Worm (Caenorhabditis elegans) whole organism, young adult: Measurements from ENCODE around the gene srv-3.

Experiments
- C06A6.2 ChIP-seq: fragments of 200-800 bp; sonication (Bioruptor generic); conservative IDR thresholded peaks from 2 replicates; pipeline ENCODE4 v1.3.6; 2022; ENCODE audit warnings: missing genetic modification characterization, missing compliant biosample characterization
- C17E4.6 ChIP-seq: fragments of 200-800 bp; sonication (Bioruptor generic); IDR thresholded peaks from 2 replicates; pipeline ENCODE4 v1.3.6; 2022; ENCODE audit warnings: missing genetic modification reagents, missing genetic modification characterization, missing compliant biosample characterization
- F10E7.11 ChIP-seq: sonication (generic microtip); optimal IDR thresholded peaks from 2 replicates; lab custom pipeline; 2017; ENCODE audit warnings: mild to moderate bottlenecking, missing genetic modification characterization, moderate library complexity, missing compliant biosample characterization
- F22D6.2 ChIP-seq: sonication (generic microtip); optimal IDR thresholded peaks from 2 replicates; lab custom pipeline; 2016; ENCODE audit warnings: mild to moderate bottlenecking, missing genetic modification characterization, missing compliant biosample characterization
- F33H1.4 ChIP-seq: fragments of 200-800 bp; sonication (Bioruptor generic); IDR thresholded peaks from 2 replicates; pipeline ENCODE4 v1.3.6; 2022; ENCODE audit warnings: missing genetic modification reagents, missing genetic modification characterization, missing compliant biosample characterization
- F49E8.2 ChIP-seq: sonication (generic microtip); optimal IDR thresholded peaks from 3 replicates; lab custom pipeline; 2017; ENCODE audit warnings: missing genetic modification characterization, mild to moderate bottlenecking, missing compliant biosample characterization, antibody characterized with exemption, moderate library complexity; ENCODE audit not compliant: insufficient read depth
- F52B5.7 ChIP-seq: sonication (generic microtip); optimal IDR thresholded peaks from 2 replicates; lab custom pipeline; 2016; ENCODE audit warnings: mild to moderate bottlenecking, missing genetic modification characterization, missing compliant biosample characterization
- K12H6.12 ChIP-seq: fragments of 200-800 bp; sonication (Bioruptor generic); optimal IDR thresholded peaks from 2 replicates; lab custom pipeline; 2018; ENCODE audit warnings: mild to moderate bottlenecking, missing genetic modification characterization, missing compliant biosample characterization
- T07F8.4 ChIP-seq: sonication (generic microtip); optimal IDR thresholded peaks from 2 replicates; lab custom pipeline; 2016; ENCODE audit warnings: mild to moderate bottlenecking, missing genetic modification characterization, moderate library complexity, missing compliant biosample characterization
- Y53F4B.3 ChIP-seq: fragments of 200-800 bp; sonication (Bioruptor generic); IDR thresholded peaks from 2 replicates; pipeline ENCODE4 v1.3.6; 2022; ENCODE audit warnings: missing genetic modification reagents, missing genetic modification characterization, missing compliant biosample characterization
- Y53G8AR.9 ChIP-seq: fragments of 200-800 bp; sonication (Bioruptor generic); conservative IDR thresholded peaks from 2 replicates; pipeline ENCODE4 v1.3.6; 2022; ENCODE audit warnings: missing genetic modification reagents, missing genetic modification characterization, missing compliant biosample characterization
- Y56A3A.18 ChIP-seq: fragments of 200-800 bp; sonication (Bioruptor generic); IDR thresholded peaks from 2 replicates; pipeline ENCODE4 v1.3.6; 2022; ENCODE audit warnings: missing genetic modification reagents, missing genetic modification characterization, missing compliant biosample characterization
- ZK185.1 ChIP-seq: sonication (generic microtip); optimal IDR thresholded peaks from 2 replicates; lab custom pipeline; 2016; ENCODE audit warnings: mild to moderate bottlenecking, missing genetic modification characterization, missing compliant biosample characterization; ENCODE audit not compliant: poor library complexity, severe bottlenecking
- aptf-3 ChIP-seq: fragments of 200-800 bp; sonication (Bioruptor generic); IDR thresholded peaks from 2 replicates; pipeline ENCODE4 v1.3.6; 2022; ENCODE audit warnings: missing genetic modification characterization, missing compliant biosample characterization
- athp-1 ChIP-seq: sonication (generic microtip); optimal IDR thresholded peaks from 2 replicates; lab custom pipeline; 2017; ENCODE audit warnings: mild to moderate bottlenecking, missing genetic modification characterization, missing compliant biosample characterization
- attf-5 ChIP-seq: fragments of 200-800 bp; sonication (Bioruptor generic); optimal IDR thresholded peaks from 2 replicates; lab custom pipeline; 2018; ENCODE audit warnings: mild to moderate bottlenecking, missing genetic modification characterization, missing compliant biosample characterization
- cebp-2 ChIP-seq: fragments of 200-800 bp; sonication (Bioruptor generic); IDR thresholded peaks from 2 replicates; pipeline ENCODE4 v1.3.6; 2022; ENCODE audit warnings: missing genetic modification characterization, missing compliant biosample characterization
- ceh-40 ChIP-seq: fragments of 200-800 bp; sonication (Bioruptor generic); IDR thresholded peaks from 2 replicates; pipeline ENCODE4 v1.3.6; 2022; ENCODE audit warnings: missing genetic modification characterization, missing compliant biosample characterization
- chd-7 ChIP-seq: sonication (generic microtip); optimal IDR thresholded peaks from 2 replicates; lab custom pipeline; 2016; ENCODE audit warnings: mild to moderate bottlenecking, missing genetic modification characterization, moderate library complexity, missing compliant biosample characterization
- die-1 ChIP-seq: sonication (generic microtip); optimal IDR thresholded peaks from 2 replicates; lab custom pipeline; 2016; ENCODE audit warnings: missing genotype, mild to moderate bottlenecking, missing genetic modification characterization, missing compliant biosample characterization
- dox-1 ChIP-seq: fragments of 200-800 bp; sonication (Bioruptor generic); IDR thresholded peaks from 2 replicates; pipeline ENCODE4 v1.3.6; 2022; ENCODE audit warnings: missing genetic modification reagents, missing genetic modification characterization, missing compliant biosample characterization
- dpff-1 ChIP-seq: sonication (generic microtip); optimal IDR thresholded peaks from 2 replicates; lab custom pipeline; 2017; ENCODE audit warnings: mild to moderate bottlenecking, missing genetic modification characterization, missing compliant biosample characterization
- dpl-1 ChIP-seq: fragments of 150-350 bp; optimal IDR thresholded peaks from 2 replicates; lab custom pipeline; 2014; ENCODE audit warnings: missing biosample characterization, missing genetic modification reagents, missing genetic modification characterization
- egrh-3 ChIP-seq: fragments of 200-800 bp; sonication (Bioruptor generic); IDR thresholded peaks from 2 replicates; pipeline ENCODE4 v1.3.6; 2022; ENCODE audit warnings: missing genetic modification reagents, missing genetic modification characterization, missing compliant biosample characterization
- ets-4 ChIP-seq: fragments of 200-800 bp; sonication (Bioruptor generic); optimal IDR thresholded peaks from 2 replicates; lab custom pipeline; 2018; ENCODE audit warnings: mild to moderate bottlenecking, missing genetic modification characterization, missing compliant biosample characterization
- fkh-3 ChIP-seq: sonication (generic microtip); optimal IDR thresholded peaks from 2 replicates; lab custom pipeline; 2016; ENCODE audit warnings: mild to moderate bottlenecking, missing genetic modification characterization, missing compliant biosample characterization
- hlh-26 ChIP-seq: fragments of 200-800 bp; sonication (Bioruptor generic); conservative IDR thresholded peaks from 2 replicates; pipeline ENCODE4 v1.3.6; 2022; ENCODE audit warnings: missing genetic modification reagents, missing genetic modification characterization, missing compliant biosample characterization
- let-607 ChIP-seq, 2 experiments: fragments of 200-800 bp in 1 of 2; sonication (Bioruptor generic) in 1 of 2; sonication (generic microtip) in 1 of 2; optimal IDR thresholded peaks; 2 replicates each; lab custom pipeline; 2016 to 2018; ENCODE audit warnings: mild to moderate bottlenecking in 2 of 2, missing compliant biosample characterization in 2 of 2, missing genetic modification characterization in 2 of 2, moderate library complexity in 2 of 2, missing genotype in 1 of 2
- lin-40 ChIP-seq: sonication (generic microtip); optimal IDR thresholded peaks from 2 replicates; lab custom pipeline; 2016; ENCODE audit warnings: missing genetic modification characterization, mild to moderate bottlenecking, missing compliant biosample characterization, missing genotype, missing genetic modification reagents
- lsl-1 ChIP-seq: fragments of 200-800 bp; sonication (Bioruptor generic); optimal IDR thresholded peaks from 2 replicates; lab custom pipeline; 2018; ENCODE audit warnings: mild to moderate bottlenecking, missing genetic modification characterization, moderate library complexity, missing compliant biosample characterization
- lsy-27 ChIP-seq: sonication (generic microtip); optimal IDR thresholded peaks from 2 replicates; lab custom pipeline; 2017; ENCODE audit warnings: missing genetic modification characterization, mild to moderate bottlenecking, missing compliant biosample characterization, antibody characterized with exemption, missing genotype, borderline replicate concordance; ENCODE audit not compliant: insufficient read depth
- nfya-1 ChIP-seq: sonication (generic microtip); optimal IDR thresholded peaks from 2 replicates; lab custom pipeline; 2017; ENCODE audit warnings: antibody characterized with exemption, missing compliant biosample characterization, missing genetic modification characterization, borderline replicate concordance; ENCODE audit not compliant: insufficient read depth
- nfyb-1 ChIP-seq: fragments of 200-800 bp; sonication (Bioruptor generic); IDR thresholded peaks from 2 replicates; pipeline ENCODE4 v1.3.6; 2022; ENCODE audit warnings: missing genetic modification reagents, missing genetic modification characterization, missing compliant biosample characterization
- pha-4 ChIP-seq: fragments of 150-350 bp; sonication (generic microtip); optimal IDR thresholded peaks from 2 replicates; lab custom pipeline; 2014; ENCODE audit warnings: missing biosample characterization, missing genetic modification reagents, missing genetic modification characterization
- rcor-1 ChIP-seq: fragments of 200-800 bp; sonication (Bioruptor generic); IDR thresholded peaks from 2 replicates; pipeline ENCODE4 v1.3.6; 2022; ENCODE audit warnings: missing genetic modification reagents, missing genetic modification characterization, missing compliant biosample characterization
- rpc-1 ChIP-seq, 2 experiments: fragments of 150-350 bp in 1 of 2; sonication (generic microtip) in 1 of 2; optimal IDR thresholded peaks; 2 replicates each; lab custom pipeline; 2014 to 2018; ENCODE audit warnings: missing biosample characterization in 1 of 2, missing genetic modification characterization in 1 of 2, missing genetic modification reagents in 1 of 2, missing genotype in 1 of 2
- unc-130 ChIP-seq: sonication (generic microtip); optimal IDR thresholded peaks from 2 replicates; lab custom pipeline; 2016; ENCODE audit warnings: missing genetic modification reagents, missing genetic modification characterization, missing compliant biosample characterization
- xnd-1 ChIP-seq: sonication (generic microtip); optimal IDR thresholded peaks from 2 replicates; lab custom pipeline; 2016; ENCODE audit warnings: missing genotype, missing genetic modification reagents, missing genetic modification characterization, missing compliant biosample characterization
- zfh-2 ChIP-seq: fragments of 200-800 bp; sonication (Bioruptor generic); conservative IDR thresholded peaks from 2 replicates; pipeline ENCODE4 v1.3.6; 2022; ENCODE audit warnings: missing genetic modification reagents, missing genetic modification characterization, missing compliant biosample characterization
- ztf-25 ChIP-seq: fragments of 200-800 bp; sonication (Bioruptor generic); IDR thresholded peaks from 2 replicates; pipeline ENCODE4 v1.3.6; 2022; ENCODE audit warnings: missing genetic modification reagents, missing genetic modification characterization, missing compliant biosample characterization

The srv-3 gene

ce11 chrV:19745852-19746251 is 37.1 kb upstream of the srv-3 start, which contains the start of gene W04E12.5:
W04E12.5 (plus strand) TSS chrV:19746152.
- TF ChIP-seq cebp-2 (GFP tag; lab: Robert Waterston, UW) (no peak), ets-4 (no peak), let-607 (tag; optimal IDR thresholded peaks at IDR 0.05; lab: Kevin White, UChicago) (no peak), aptf-3 (GFP tag; lab: Robert Waterston, UW) (no peak), ztf-25 (GFP tag; lab: Robert Waterston, UW) (no peak), xnd-1 (tag; lab: Kevin White, UChicago) (no peak), F49E8.2 (tag; lab: Kevin White, UChicago) (no peak), egrh-3 (no peak), Y53G8AR.9 (no peak), rcor-1 (GFP tag; lab: Robert Waterston, UW) (no peak), C06A6.2 (GFP tag; lab: Robert Waterston, UW) (no peak), lsy-27 (tag; lab: Kevin White, UChicago) (no peak), dox-1 (GFP tag; lab: Robert Waterston, UW) (no peak), nfya-1 (tag; lab: Kevin White, UChicago) (no peak), athp-1 (no peak)
- TF ChIP-seq, all 124 proteins: peak for 0

ce11 chrV:19744210-19744609 is 35.5 kb upstream of the srv-3 start:
- TF ChIP-seq F52B5.7 (tag; lab: Kevin White, UChicago): no peak
- no peak for TF ChIP-seq F49E8.2 (tag; lab: Kevin White, UChicago)
- TF ChIP-seq T07F8.4 (tag; lab: Kevin White, UChicago): no peak
- TF ChIP-seq hlh-26: no peak
- TF ChIP-seq let-607 (tag; optimal IDR thresholded peaks at IDR 0.05; lab: Kevin White, UChicago): no peak
- no peak for TF ChIP-seq F22D6.2
- TF ChIP-seq egrh-3: no peak
- no peak for TF ChIP-seq K12H6.12
- no peak for TF ChIP-seq dpl-1 (GFP tag; lab: Kevin White, UChicago)
- TF ChIP-seq Y53F4B.3 (GFP tag; lab: Robert Waterston, UW): no peak
- TF ChIP-seq rpc-1 (optimal IDR thresholded peaks at IDR 0.05; lab: Kevin White, UChicago): no peak
- no peak for TF ChIP-seq rpc-1 (tag; optimal IDR thresholded peaks at IDR 0.05; lab: Kevin White, UChicago)
- TF ChIP-seq attf-5: no peak
- TF ChIP-seq die-1: no peak
- no peak for TF ChIP-seq nfyb-1 (GFP tag; lab: Robert Waterston, UW)
- TF ChIP-seq lsl-1 (GFP tag; lab: Kevin White, UChicago): no peak
- no peak for TF ChIP-seq pha-4 (tag; lab: Kevin White, UChicago)
- TF ChIP-seq ZK185.1 (tag; lab: Kevin White, UChicago): no peak
- TF ChIP-seq dpff-1 (tag; lab: Kevin White, UChicago): no peak

DNA sequence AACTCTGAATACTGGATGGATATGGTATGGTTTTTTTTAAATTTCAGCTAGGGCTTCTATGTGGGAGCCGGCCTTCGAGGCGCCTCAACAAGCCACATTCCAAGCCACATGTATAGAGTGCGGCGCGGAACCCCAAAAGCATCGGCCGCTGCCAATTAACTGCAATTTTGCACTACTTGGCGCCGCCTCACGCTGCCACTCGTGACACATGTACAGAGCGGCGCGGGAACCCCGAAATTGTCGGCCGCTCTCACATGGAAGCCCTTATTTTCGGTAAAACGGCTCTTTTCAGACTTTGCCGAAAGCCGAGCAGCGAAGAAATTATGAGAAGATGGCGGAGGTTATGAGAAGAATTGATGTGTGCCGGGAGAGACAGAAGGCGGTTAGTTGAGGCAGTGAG is 35.0 kb upstream of the srv-3 start:
- TF ChIP-seq let-607 (tag; optimal IDR thresholded peaks at IDR 0.05; lab: Kevin White, UChicago): no peak
- peak; percentile 69 for TF ChIP-seq zfh-2 (GFP tag; lab: Robert Waterston, UW)
- no peak for TF ChIP-seq C17E4.6
- TF ChIP-seq, all 124 proteins: peak for 1

DNA sequence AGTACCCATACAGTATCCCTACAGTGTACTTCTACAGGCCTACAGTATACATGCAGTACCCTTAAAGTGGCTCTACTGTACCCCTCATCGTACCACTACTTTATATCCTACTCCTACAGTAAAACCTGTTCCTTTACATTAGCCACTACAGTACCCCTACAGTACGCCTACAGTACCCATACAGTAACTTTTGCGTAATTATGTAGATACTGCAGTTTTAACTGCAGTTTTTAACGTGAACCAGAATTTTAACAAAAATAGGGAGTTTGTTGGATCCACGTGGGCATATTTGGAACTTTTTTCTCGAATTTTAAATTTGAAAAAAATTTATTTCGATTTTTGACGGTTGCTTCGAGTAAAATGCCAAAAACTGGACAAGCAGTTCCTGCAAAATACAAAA is 34.6 kb upstream of the srv-3 start, which contains the start of gene W04E12.4:
TSS of gene W04E12.4 (plus strand) at position 301 of the 400 bp plus-strand sequence.
- TF ChIP-seq C17E4.6 (no peak), fkh-3 (tag; lab: Kevin White, UChicago) (no peak), unc-130 (no peak), pha-4 (tag; lab: Kevin White, UChicago) (no peak), ceh-40 (GFP tag; lab: Robert Waterston, UW) (no peak), xnd-1 (tag; lab: Kevin White, UChicago) (no peak), ztf-25 (GFP tag; lab: Robert Waterston, UW) (no peak), lin-40 (tag; lab: Kevin White, UChicago) (no peak), Y56A3A.18 (GFP tag; lab: Robert Waterston, UW) (no peak), F10E7.11 (tag; lab: Kevin White, UChicago) (no peak), chd-7 (tag; lab: Kevin White, UChicago) (no peak), F33H1.4 (GFP tag; lab: Robert Waterston, UW) (no peak)
